Worm (Caenorhabditis elegans) whole organism, L2 larva: ENCODE results near the gene nnt-1.

Experiments used
- C34F6.9 ChIP-seq: fragments of 150-350 bp; optimal IDR thresholded peaks from 2 replicates; lab custom pipeline; 2014; ENCODE audit warnings: missing biosample characterization, missing genetic modification characterization
- F13H6.1 ChIP-seq: sonication (generic microtip); optimal IDR thresholded peaks from 2 replicates; lab custom pipeline; 2016; ENCODE audit warnings: missing genetic modification characterization, missing compliant biosample characterization
- R02D3.7 ChIP-seq: fragments of 150-350 bp; optimal IDR thresholded peaks from 2 replicates; lab custom pipeline; 2014; ENCODE audit warnings: missing biosample characterization, missing genetic modification characterization
- alr-1 ChIP-seq: fragments of 150-350 bp; optimal IDR thresholded peaks from 2 replicates; lab custom pipeline; 2014; ENCODE audit warnings: missing biosample characterization, missing genetic modification characterization
- ama-1 ChIP-seq: fragments of 150-350 bp; optimal IDR thresholded peaks from 2 replicates; lab custom pipeline; 2018; ENCODE audit warnings: inconsistent platforms
- blmp-1 ChIP-seq: sonication (generic microtip); optimal IDR thresholded peaks from 2 replicates; lab custom pipeline; 2017; ENCODE audit warnings: missing genetic modification characterization, mild to moderate bottlenecking, missing compliant biosample characterization, antibody characterized with exemption, moderate library complexity; ENCODE audit not compliant: insufficient read depth
- crh-2 ChIP-seq: sonication (generic microtip); optimal IDR thresholded peaks from 2 replicates; lab custom pipeline; 2017; ENCODE audit warnings: missing biosample characterization, missing genetic modification characterization
- dmd-4 ChIP-seq: sonication (generic microtip); optimal IDR thresholded peaks from 2 replicates; lab custom pipeline; 2017; ENCODE audit warnings: missing biosample characterization, missing genetic modification characterization
- egl-27 ChIP-seq: sonication (generic microtip); optimal IDR thresholded peaks from 3 replicates; lab custom pipeline; 2017; ENCODE audit warnings: missing biosample characterization, missing genetic modification reagents, missing genetic modification characterization
- elt-3 ChIP-seq: sonication (generic microtip); optimal IDR thresholded peaks from 2 replicates; lab custom pipeline; 2017; ENCODE audit warnings: missing biosample characterization, missing genetic modification characterization
- fos-1 ChIP-seq: fragments of 150-350 bp; optimal IDR thresholded peaks from 2 replicates; lab custom pipeline; 2014; ENCODE audit warnings: missing biosample characterization, missing genetic modification characterization
- gmeb-1 ChIP-seq: fragments of 150-350 bp; optimal IDR thresholded peaks from 2 replicates; lab custom pipeline; 2014; ENCODE audit warnings: missing biosample characterization, missing genetic modification characterization
- lin-11 ChIP-seq: fragments of 150-350 bp; sonication (generic microtip); optimal IDR thresholded peaks from 2 replicates; lab custom pipeline; 2014; ENCODE audit warnings: missing biosample characterization, missing genetic modification characterization, inconsistent platforms, mixed read lengths
- lin-39 ChIP-seq: fragments of 150-350 bp; optimal IDR thresholded peaks from 2 replicates; lab custom pipeline; 2014; ENCODE audit warnings: missing biosample characterization, missing genetic modification reagents, missing genetic modification characterization
- lsy-2 ChIP-seq, 2 experiments: fragments of 150-350 bp in 1 of 2; sonication (generic microtip) in 1 of 2; optimal IDR thresholded peaks; 2 replicates each; lab custom pipeline; 2014 to 2017; ENCODE audit warnings: missing biosample characterization in 2 of 2, missing genetic modification characterization in 2 of 2
- mab-5 ChIP-seq: fragments of 150-350 bp; optimal IDR thresholded peaks from 2 replicates; lab custom pipeline; 2014; ENCODE audit warnings: missing biosample characterization, missing genetic modification characterization
- mbf-1 ChIP-seq: sonication (generic microtip); optimal IDR thresholded peaks from 2 replicates; lab custom pipeline; 2017; ENCODE audit warnings: missing biosample characterization, missing genetic modification characterization
- mdl-1 ChIP-seq, 2 experiments: fragments of 150-350 bp in 1 of 2; sonication (generic microtip) in 1 of 2; optimal IDR thresholded peaks; 2 replicates each; lab custom pipeline; 2017; ENCODE audit warnings: missing biosample characterization in 2 of 2, missing genetic modification characterization in 2 of 2
- nhr-10 ChIP-seq: sonication (generic microtip); optimal IDR thresholded peaks from 2 replicates; lab custom pipeline; 2017; ENCODE audit warnings: missing biosample characterization, missing genetic modification characterization
- nhr-11 ChIP-seq: fragments of 150-350 bp; optimal IDR thresholded peaks from 2 replicates; lab custom pipeline; 2014; ENCODE audit warnings: missing biosample characterization, missing genetic modification characterization
- nhr-12 ChIP-seq: fragments of 150-350 bp; optimal IDR thresholded peaks from 2 replicates; lab custom pipeline; 2014; ENCODE audit warnings: missing biosample characterization, missing genetic modification characterization
- nhr-129 ChIP-seq: fragments of 150-350 bp; optimal IDR thresholded peaks from 2 replicates; lab custom pipeline; 2014; ENCODE audit warnings: missing biosample characterization, missing genetic modification characterization
- nhr-21 ChIP-seq: fragments of 150-350 bp; optimal IDR thresholded peaks from 2 replicates; lab custom pipeline; 2014; ENCODE audit warnings: missing biosample characterization, missing genetic modification characterization
- nhr-23 ChIP-seq: fragments of 150-350 bp; optimal IDR thresholded peaks from 2 replicates; lab custom pipeline; 2014; ENCODE audit warnings: missing biosample characterization, missing genetic modification reagents, missing genetic modification characterization
- nhr-237 ChIP-seq: fragments of 150-350 bp; optimal IDR thresholded peaks from 2 replicates; lab custom pipeline; 2014; ENCODE audit warnings: missing biosample characterization, missing genetic modification characterization
- nhr-25 ChIP-seq: fragments of 150-350 bp; sonication (generic microtip); optimal IDR thresholded peaks from 3 replicates; lab custom pipeline; 2014; ENCODE audit warnings: missing biosample characterization, missing genetic modification characterization
- nhr-6 ChIP-seq: fragments of 150-350 bp; optimal IDR thresholded peaks from 2 replicates; lab custom pipeline; 2014; ENCODE audit warnings: missing biosample characterization, missing genetic modification characterization
- nhr-77 ChIP-seq: fragments of 150-350 bp; optimal IDR thresholded peaks from 2 replicates; lab custom pipeline; 2014; ENCODE audit warnings: missing biosample characterization, missing genetic modification characterization
- peb-1 ChIP-seq: fragments of 150-350 bp; optimal IDR thresholded peaks from 2 replicates; lab custom pipeline; 2014; ENCODE audit warnings: missing biosample characterization, missing genetic modification characterization
- skn-1 ChIP-seq: sonication (generic microtip); optimal IDR thresholded peaks from 2 replicates; lab custom pipeline; 2017; ENCODE audit warnings: missing biosample characterization, missing genetic modification characterization
- sma-9 ChIP-seq, 2 experiments: fragments of 150-350 bp in 1 of 2; sonication (generic microtip) in 1 of 2; optimal IDR thresholded peaks; 2 replicates each; lab custom pipeline; 2014 to 2016; ENCODE audit warnings: missing genetic modification characterization in 2 of 2, mild to moderate bottlenecking in 1 of 2, missing biosample characterization in 1 of 2, missing compliant biosample characterization in 1 of 2, missing genetic modification reagents in 1 of 2, moderate library complexity in 1 of 2
- snpc-4 ChIP-seq: fragments of 150-350 bp; optimal IDR thresholded peaks from 2 replicates; lab custom pipeline; 2014; ENCODE audit warnings: missing biosample characterization, missing genetic modification characterization
- unc-39 ChIP-seq: fragments of 150-350 bp; optimal IDR thresholded peaks from 2 replicates; lab custom pipeline; 2014; ENCODE audit warnings: missing biosample characterization, missing genetic modification characterization
- unc-55 ChIP-seq: fragments of 150-350 bp; sonication (generic microtip); optimal IDR thresholded peaks from 3 replicates; lab custom pipeline; 2014; ENCODE audit warnings: missing biosample characterization, missing genetic modification reagents, missing genetic modification characterization
- unc-62 ChIP-seq: fragments of 150-350 bp; optimal IDR thresholded peaks from 2 replicates; lab custom pipeline; 2014; ENCODE audit warnings: missing biosample characterization, missing genetic modification reagents, missing genetic modification characterization
- ztf-1 ChIP-seq: fragments of 200-800 bp; sonication (Bioruptor generic); conservative IDR thresholded peaks from 2 replicates; pipeline ENCODE4 v1.3.6; 2022; ENCODE audit warnings: missing genetic modification characterization, missing compliant biosample characterization
- ztf-11 ChIP-seq: sonication (generic microtip); optimal IDR thresholded peaks from 2 replicates; lab custom pipeline; 2017; ENCODE audit warnings: missing biosample characterization, missing genetic modification characterization
- ztf-4 ChIP-seq: fragments of 150-350 bp; optimal IDR thresholded peaks from 2 replicates; lab custom pipeline; 2014; ENCODE audit warnings: missing biosample characterization, missing genetic modification characterization

The nnt-1 gene

ce11 chrX:6122026-6122425, at the start of gene nnt-1:
nnt-1 (plus strand) TSS chrX:6122311.
- peak; percentile 7 for TF ChIP-seq nhr-129 (tag; lab: Kevin White, UChicago)
- TF ChIP-seq nhr-21 (tag; lab: Kevin White, UChicago), result no peak
- no peak for TF ChIP-seq F13H6.1 (tag; lab: Kevin White, UChicago)
- no peak for TF ChIP-seq dmd-4 (tag; lab: Kevin White, UChicago)
- no peak for TF ChIP-seq unc-55 (GFP tag; lab: Kevin White, UChicago)
- TF ChIP-seq ztf-11 (tag; lab: Kevin White, UChicago), result no peak
- no peak for TF ChIP-seq nhr-25 (tag; lab: Kevin White, UChicago)
- TF ChIP-seq blmp-1 (tag; lab: Kevin White, UChicago), result no peak
- no peak for TF ChIP-seq unc-39 (tag; lab: Kevin White, UChicago)
- no peak for TF ChIP-seq nhr-11
- peak; percentile 12 for TF ChIP-seq sma-9 (GFP tag; optimal IDR thresholded peaks at IDR 0.05; lab: Kevin White, UChicago)
- TF ChIP-seq sma-9 (tag; optimal IDR thresholded peaks at IDR 0.05; lab: Kevin White, UChicago), result no peak
- peak; percentile 42 for TF ChIP-seq C34F6.9 (tag; lab: Kevin White, UChicago)
- TF ChIP-seq lin-11 (tag; lab: Kevin White, UChicago), result no peak
- TF ChIP-seq ztf-4 (tag; lab: Kevin White, UChicago), result no peak
- no peak for TF ChIP-seq R02D3.7 (tag; lab: Kevin White, UChicago)
- no peak for TF ChIP-seq mdl-1 (tag; optimal IDR thresholded peaks at IDR 0.05; lab: Kevin White, UChicago)

- TF ChIP-seq gmeb-1 (tag; lab: Kevin White, UChicago) (no peak), sma-9 (GFP tag; optimal IDR thresholded peaks at IDR 0.05; lab: Kevin White, UChicago) (no peak), sma-9 (tag; optimal IDR thresholded peaks at IDR 0.05; lab: Kevin White, UChicago) (no peak), mab-5 (tag; lab: Kevin White, UChicago) (no peak), egl-27 (tag; lab: Kevin White, UChicago) (no peak), lin-11 (tag; lab: Kevin White, UChicago) (no peak), blmp-1 (tag; lab: Kevin White, UChicago) (no peak), skn-1 (tag; lab: Kevin White, UChicago) (no peak), mbf-1 (no peak), mdl-1 (tag; optimal IDR thresholded peaks at IDR 0.05; lab: Kevin White, UChicago) (no peak), ztf-1 (GFP tag; lab: Robert Waterston, UW) (no peak), nhr-11 (no peak), nhr-23 (no peak), nhr-6 (tag; lab: Kevin White, UChicago) (no peak), nhr-237 (tag; lab: Kevin White, UChicago) (no peak), unc-55 (GFP tag; lab: Kevin White, UChicago) (no peak), elt-3 (tag; lab: Kevin White, UChicago) (no peak), nhr-12 (tag; lab: Kevin White, UChicago) (no peak), alr-1 (no peak)
These were observed 46.9 kb upstream of the nnt-1 start, which contains the start of gene lgc-58 for ce11 chrX:6075209-6075608. lgc-58 (plus strand) TSS chrX:6075509.

ce11 chrX:6081793-6082192, 40.3 kb upstream of the nnt-1 start:
- TF ChIP-seq nhr-25 (tag; lab: Kevin White, UChicago) (peak; percentile 4), crh-2 (no peak), sma-9 (GFP tag; optimal IDR thresholded peaks at IDR 0.05; lab: Kevin White, UChicago) (peak; percentile 52), sma-9 (tag; optimal IDR thresholded peaks at IDR 0.05; lab: Kevin White, UChicago) (no peak), fos-1 (peak; percentile 52), lin-11 (tag; lab: Kevin White, UChicago) (no peak)

- no peak for TF ChIP-seq nhr-10 (tag; lab: Kevin White, UChicago)
- no peak for TF ChIP-seq lin-39
- TF ChIP-seq mdl-1 (tag; optimal IDR thresholded peaks at IDR 0.05; lab: Kevin White, UChicago), result no peak
- no peak for TF ChIP-seq nhr-23
- no peak for TF ChIP-seq mbf-1
- no peak for TF ChIP-seq nhr-77 (tag; lab: Kevin White, UChicago)
- no peak for TF ChIP-seq ama-1 (lab: Kevin White, UChicago)
- no peak for TF ChIP-seq mab-5 (tag; lab: Kevin White, UChicago)
- TF ChIP-seq blmp-1 (tag; lab: Kevin White, UChicago), result no peak
- no peak for TF ChIP-seq snpc-4 (tag; lab: Kevin White, UChicago)
- no peak for TF ChIP-seq ztf-11 (tag; lab: Kevin White, UChicago)
- TF ChIP-seq unc-62, result no peak
- no peak for TF ChIP-seq peb-1 (tag; lab: Kevin White, UChicago)
- TF ChIP-seq nhr-21 (tag; lab: Kevin White, UChicago), result no peak
- no peak for TF ChIP-seq lsy-2 (tag; optimal IDR thresholded peaks at IDR 0.05; lab: Kevin White, UChicago)
- no peak for TF ChIP-seq unc-39 (tag; lab: Kevin White, UChicago)
- no peak for TF ChIP-seq nhr-129 (tag; lab: Kevin White, UChicago)
These were observed 39.5 kb upstream of the nnt-1 start, which contains the start of gene C45B2.3 for ce11 chrX:6082660-6083059. C45B2.3 (plus strand) TSS chrX:6082960.
